Worm (Caenorhabditis elegans): Measurements from ENCODE around the gene glo-3.

ce11 chrX:10556764-10557163, 23.3 kb downstream of the glo-3 start:
- TF ChIP-seq blmp-1 (tag; optimal IDR thresholded peaks at IDR 0.05) (no peak), snpc-4 (tag; optimal IDR thresholded peaks at IDR 0.05) (no peak), unc-62 (GFP tag; optimal IDR thresholded peaks at IDR 0.05) (no peak), irx-1 (tag; optimal IDR thresholded peaks at IDR 0.05) (no peak), pag-3 (tag; optimal IDR thresholded peaks at IDR 0.05; ENCODE audit: borderline replicate concordance, insufficient read depth) (no peak), ceh-8 (GFP tag; optimal IDR thresholded peaks at IDR 0.05) (no peak), mdl-1 (tag; optimal IDR thresholded peaks at IDR 0.05) (no peak), lin-39 (tag; optimal IDR thresholded peaks at IDR 0.05) (no peak), nhr-77 (tag; optimal IDR thresholded peaks at IDR 0.05) (no peak)

Measured in whole organism, L1 larva.